Worm (Caenorhabditis elegans): ENCODE results near the gene F40D4.12.

DNA sequence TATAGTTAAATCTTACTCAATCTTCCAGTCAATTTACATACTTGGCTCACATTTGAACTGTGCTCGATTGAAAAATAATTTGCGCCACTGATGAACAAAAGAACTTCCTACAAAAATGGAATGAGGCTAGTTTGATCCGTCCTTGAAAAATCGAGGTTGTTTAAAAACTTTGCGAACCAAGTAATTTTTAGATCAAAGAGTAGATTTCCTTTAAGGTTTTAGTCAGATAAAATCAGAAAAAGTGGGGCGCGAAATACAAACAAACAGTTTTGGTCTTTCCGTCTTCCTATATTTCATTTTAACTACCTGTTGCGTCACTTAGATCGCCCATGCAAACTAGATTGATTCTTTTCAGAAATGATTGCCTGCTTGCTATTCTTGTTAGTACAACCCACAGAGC is 42.2 kb downstream of the F40D4.12 start, which contains the start of gene Y68A4A.10:
- TF ChIP-seq F13C5.2 (tag; optimal IDR thresholded peaks at IDR 0.05) (no peak), ama-1 (optimal IDR thresholded peaks at IDR 0.05) (no peak), tra-4 (tag; optimal IDR thresholded peaks at IDR 0.05) (no peak)
